Fruit fly (Drosophila melanogaster) whole organism, embryonic: ENCODE measurements around the gene Pvf1.
A peak's percentile ranks its signal among the peaks of the same experiment; 100 is the strongest.

Experiments used
- Antp ChIP-seq: fragments of 200-800 bp; sonication (Bioruptor generic); optimal IDR thresholded peaks from 3 replicates; lab custom pipeline; 2016; ENCODE audit warnings: missing biosample characterization, missing genetic modification characterization
- Bgb ChIP-seq: fragments of 200-800 bp; sonication (Bioruptor generic); IDR thresholded peaks from 2 replicates; pipeline ENCODE4 v1.3.6; 2022; ENCODE audit warnings: missing biosample characterization, missing genetic modification characterization; ENCODE audit not compliant: partially characterized antibody
- CG10267 ChIP-seq: fragments of 200-800 bp; sonication (Bioruptor generic); optimal IDR thresholded peaks from 2 replicates; lab custom pipeline; 2018; ENCODE audit warnings: missing biosample characterization, mild to moderate bottlenecking, missing genetic modification characterization, moderate library complexity
- CG10654 ChIP-seq: fragments of 200-800 bp; sonication (Bioruptor generic); optimal IDR thresholded peaks from 2 replicates; lab custom pipeline; 2016; ENCODE audit warnings: missing biosample characterization, missing genetic modification characterization
- CG14860 ChIP-seq: fragments of 200-800 bp; sonication (Bioruptor generic); IDR thresholded peaks from 3 replicates; pipeline ENCODE4 v1.3.6; 2022; ENCODE audit warnings: missing biosample characterization, missing genetic modification characterization; ENCODE audit not compliant: partially characterized antibody
- CG15514 ChIP-seq: fragments of 200-800 bp; sonication (Bioruptor generic); optimal IDR thresholded peaks from 3 replicates; lab custom pipeline; 2017; ENCODE audit warnings: missing biosample characterization, missing genetic modification characterization, mild to moderate bottlenecking, moderate library complexity, missing genetic modification reagents
- CG1603 ChIP-seq: fragments of 200-800 bp; sonication (Bioruptor generic); optimal IDR thresholded peaks from 2 replicates; lab custom pipeline; 2019; ENCODE audit warnings: missing biosample characterization, mild to moderate bottlenecking, missing genetic modification characterization, moderate library complexity
- CG16813 ChIP-seq: fragments of 200-800 bp; sonication (Bioruptor generic); IDR thresholded peaks from 3 replicates; pipeline ENCODE4 v1.3.6; 2022; ENCODE audit warnings: missing biosample characterization, missing genetic modification characterization; ENCODE audit not compliant: partially characterized antibody
- CG17186 ChIP-seq: fragments of 200-800 bp; sonication (Bioruptor generic); optimal IDR thresholded peaks from 3 replicates; lab custom pipeline; 2017; ENCODE audit warnings: missing biosample characterization, missing genetic modification reagents, missing genetic modification characterization
- CG2116 ChIP-seq: fragments of 200-800 bp; sonication (Bioruptor generic); optimal IDR thresholded peaks from 3 replicates; lab custom pipeline; 2018; ENCODE audit warnings: missing biosample characterization, mild to moderate bottlenecking, missing genetic modification characterization
- CG2129 ChIP-seq: fragments of 200-800 bp; sonication (Bioruptor generic); IDR thresholded peaks from 2 replicates; pipeline ENCODE4 v1.3.6; 2022; ENCODE audit warnings: missing biosample characterization, missing genetic modification characterization; ENCODE audit not compliant: partially characterized antibody
- CG33557 ChIP-seq: fragments of 200-800 bp; sonication (Bioruptor generic); optimal IDR thresholded peaks from 2 replicates; lab custom pipeline; 2019; ENCODE audit warnings: missing biosample characterization, mild to moderate bottlenecking, missing genetic modification characterization, moderate library complexity
- CG34224 ChIP-seq: fragments of 200-800 bp; sonication (Bioruptor generic); IDR thresholded peaks from 3 replicates; pipeline ENCODE4 v1.3.6; 2022; ENCODE audit warnings: missing biosample characterization, missing genetic modification characterization; ENCODE audit not compliant: partially characterized antibody
- CG34422 ChIP-seq: fragments of 200-800 bp; sonication (Bioruptor generic); IDR thresholded peaks from 3 replicates; pipeline ENCODE4 v1.3.6; 2022; ENCODE audit warnings: missing biosample characterization, missing genetic modification characterization
- CG3847 ChIP-seq: fragments of 200-800 bp; sonication (Bioruptor generic); IDR thresholded peaks from 2 replicates; pipeline ENCODE4 v1.3.6; 2022; ENCODE audit warnings: missing biosample characterization, missing genetic modification characterization
- CG4424 ChIP-seq: fragments of 200-800 bp; sonication (Bioruptor generic); optimal IDR thresholded peaks from 3 replicates; lab custom pipeline; 2016; ENCODE audit warnings: missing biosample characterization, missing genetic modification characterization
- CG9797 ChIP-seq: fragments of 200-800 bp; sonication (Bioruptor generic); optimal IDR thresholded peaks from 3 replicates; lab custom pipeline; 2018; ENCODE audit warnings: missing biosample characterization, mild to moderate bottlenecking, missing genetic modification characterization
- CG9817 ChIP-seq: fragments of 200-800 bp; sonication (Bioruptor generic); optimal IDR thresholded peaks from 2 replicates; lab custom pipeline; 2018; ENCODE audit warnings: missing biosample characterization, mild to moderate bottlenecking, missing genetic modification characterization, moderate library complexity
- CoRest ChIP-seq: fragments of 200-800 bp; sonication (Bioruptor generic); optimal IDR thresholded peaks from 3 replicates; lab custom pipeline; 2018; ENCODE audit warnings: missing biosample characterization, mild to moderate bottlenecking, missing genetic modification characterization, moderate library complexity
- Dad ChIP-seq: fragments of 200-800 bp; sonication (Bioruptor generic); optimal IDR thresholded peaks from 3 replicates; lab custom pipeline; 2016; ENCODE audit warnings: missing biosample characterization, missing genetic modification characterization
- Doc3 ChIP-seq: fragments of 200-800 bp; sonication (Bioruptor generic); IDR thresholded peaks from 3 replicates; pipeline ENCODE4 v1.3.6; 2022; ENCODE audit warnings: missing biosample characterization, missing genetic modification characterization; ENCODE audit not compliant: partially characterized antibody
- HLH4C ChIP-seq: fragments of 200-800 bp; sonication (Bioruptor generic); IDR thresholded peaks from 3 replicates; pipeline ENCODE4 v1.3.6; 2022; ENCODE audit warnings: missing biosample characterization, missing genetic modification characterization; ENCODE audit not compliant: partially characterized antibody
- HmgZ ChIP-seq: fragments of 200-800 bp; sonication (Bioruptor generic); optimal IDR thresholded peaks from 2 replicates; lab custom pipeline; 2018; ENCODE audit warnings: missing biosample characterization, mild to moderate bottlenecking, missing genetic modification characterization
- Lhr ChIP-seq: fragments of 200-800 bp; sonication (Bioruptor generic); optimal IDR thresholded peaks from 3 replicates; lab custom pipeline; 2017; ENCODE audit warnings: mild to moderate bottlenecking, missing biosample characterization, missing genetic modification reagents, missing genetic modification characterization
- MESR4 ChIP-seq: fragments of 200-800 bp; sonication (Bioruptor generic); optimal IDR thresholded peaks from 2 replicates; lab custom pipeline; 2018; ENCODE audit warnings: missing biosample characterization, mild to moderate bottlenecking, missing genetic modification characterization, moderate library complexity
- Mes4 ChIP-seq: fragments of 200-800 bp; sonication (Bioruptor generic); optimal IDR thresholded peaks from 2 replicates; lab custom pipeline; 2016; ENCODE audit warnings: missing biosample characterization, missing genetic modification characterization
- Pdp1 ChIP-seq, 2 experiments: fragments of 200-800 bp; sonication (Bioruptor generic); optimal IDR thresholded peaks; 3 replicates each; lab custom pipeline; 2016; ENCODE audit warnings: missing biosample characterization in 2 of 2, missing genetic modification characterization in 2 of 2, mild to moderate bottlenecking in 1 of 2, moderate library complexity in 1 of 2
- Rfx ChIP-seq: fragments of 200-800 bp; sonication (Bioruptor generic); IDR thresholded peaks from 2 replicates; pipeline ENCODE4 v1.3.6; 2022; ENCODE audit warnings: missing biosample characterization, missing genetic modification characterization
- Rx ChIP-seq: fragments of 200-800 bp; sonication (Bioruptor generic); IDR thresholded peaks from 2 replicates; pipeline ENCODE4 v1.3.6; 2022; ENCODE audit warnings: missing biosample characterization, missing genetic modification characterization
- Ssrp ChIP-seq: fragments of 200-800 bp; sonication (Bioruptor generic); optimal IDR thresholded peaks from 2 replicates; lab custom pipeline; 2018; ENCODE audit warnings: missing biosample characterization, mild to moderate bottlenecking, missing genetic modification characterization, moderate library complexity
- Xbp1 ChIP-seq: fragments of 200-800 bp; sonication (Bioruptor generic); optimal IDR thresholded peaks from 3 replicates; lab custom pipeline; 2016; ENCODE audit warnings: missing biosample characterization, mild to moderate bottlenecking, missing genetic modification characterization
- ato ChIP-seq: fragments of 200-800 bp; sonication (Bioruptor generic); IDR thresholded peaks from 2 replicates; pipeline ENCODE4 v1.3.6; 2022; ENCODE audit warnings: missing biosample characterization, missing genetic modification characterization; ENCODE audit not compliant: partially characterized antibody
- chinmo ChIP-seq: fragments of 200-800 bp; sonication (Bioruptor generic); IDR thresholded peaks from 4 replicates; pipeline ENCODE4 v1.3.6; 2022; ENCODE audit warnings: missing biosample characterization, missing genetic modification characterization; ENCODE audit not compliant: partially characterized antibody
- dmrt99B ChIP-seq: fragments of 200-800 bp; sonication (Bioruptor generic); optimal IDR thresholded peaks from 2 replicates; lab custom pipeline; 2018; ENCODE audit warnings: missing biosample characterization, mild to moderate bottlenecking, missing genetic modification characterization, moderate library complexity
- emc ChIP-seq: fragments of 200-800 bp; sonication (Bioruptor generic); optimal IDR thresholded peaks from 2 replicates; lab custom pipeline; 2016; ENCODE audit warnings: missing biosample characterization, missing genetic modification characterization
- gfzf ChIP-seq: fragments of 200-800 bp; sonication (Bioruptor generic); optimal IDR thresholded peaks from 2 replicates; lab custom pipeline; 2016; ENCODE audit warnings: missing biosample characterization, mild to moderate bottlenecking, missing genetic modification characterization, moderate library complexity
- ind ChIP-seq: fragments of 200-800 bp; sonication (Bioruptor generic); optimal IDR thresholded peaks from 3 replicates; lab custom pipeline; 2016; ENCODE audit warnings: missing biosample characterization, missing genetic modification characterization
- inv ChIP-seq: fragments of 200-800 bp; sonication (Bioruptor generic); IDR thresholded peaks from 2 replicates; pipeline ENCODE4 v1.3.6; 2022; ENCODE audit warnings: missing biosample characterization, missing genetic modification characterization; ENCODE audit not compliant: partially characterized antibody
- nmo ChIP-seq: fragments of 200-800 bp; sonication (Bioruptor generic); optimal IDR thresholded peaks from 2 replicates; lab custom pipeline; 2018; ENCODE audit warnings: missing biosample characterization, mild to moderate bottlenecking, missing genetic modification characterization, moderate library complexity
- peb ChIP-seq: fragments of 200-800 bp; sonication (Bioruptor generic); IDR thresholded peaks from 2 replicates; pipeline ENCODE4 v1.3.6; 2022; ENCODE audit warnings: missing biosample characterization, missing genetic modification characterization
- pzg ChIP-seq: fragments of 200-800 bp; sonication (Bioruptor generic); optimal IDR thresholded peaks from 3 replicates; lab custom pipeline; 2018; ENCODE audit warnings: missing biosample characterization, mild to moderate bottlenecking, missing genetic modification characterization, moderate library complexity
- rib ChIP-seq: fragments of 200-800 bp; sonication (Bioruptor generic); IDR thresholded peaks from 2 replicates; pipeline ENCODE4 v1.3.6; 2022; ENCODE audit warnings: missing biosample characterization, missing genetic modification characterization
- row ChIP-seq: fragments of 200-800 bp; sonication (Bioruptor generic); IDR thresholded peaks from 3 replicates; pipeline ENCODE4 v1.3.6; 2022; ENCODE audit warnings: missing biosample characterization, missing genetic modification characterization
- sens-2 ChIP-seq: fragments of 200-800 bp; sonication (Bioruptor generic); IDR thresholded peaks from 2 replicates; pipeline ENCODE4 v1.3.6; 2022; ENCODE audit warnings: missing biosample characterization, missing genetic modification characterization
- sim ChIP-seq: fragments of 200-800 bp; sonication (Bioruptor generic); IDR thresholded peaks from 2 replicates; pipeline ENCODE4 v1.3.6; 2022; ENCODE audit warnings: missing biosample characterization, missing genetic modification characterization
- unpg ChIP-seq: fragments of 200-800 bp; sonication (Bioruptor generic); optimal IDR thresholded peaks from 3 replicates; lab custom pipeline; 2018; ENCODE audit warnings: missing biosample characterization, mild to moderate bottlenecking, missing genetic modification characterization, moderate library complexity
- vnd ChIP-seq: fragments of 200-800 bp; sonication (Bioruptor generic); IDR thresholded peaks from 3 replicates; pipeline ENCODE4 v1.3.6; 2022; ENCODE audit warnings: missing biosample characterization, missing genetic modification characterization; ENCODE audit not compliant: partially characterized antibody
- vvl ChIP-seq: fragments of 200-800 bp; sonication (Bioruptor generic); IDR thresholded peaks from 2 replicates; pipeline ENCODE4 v1.3.6; 2022; ENCODE audit warnings: missing biosample characterization, missing genetic modification characterization

The Pvf1 gene

DNA sequence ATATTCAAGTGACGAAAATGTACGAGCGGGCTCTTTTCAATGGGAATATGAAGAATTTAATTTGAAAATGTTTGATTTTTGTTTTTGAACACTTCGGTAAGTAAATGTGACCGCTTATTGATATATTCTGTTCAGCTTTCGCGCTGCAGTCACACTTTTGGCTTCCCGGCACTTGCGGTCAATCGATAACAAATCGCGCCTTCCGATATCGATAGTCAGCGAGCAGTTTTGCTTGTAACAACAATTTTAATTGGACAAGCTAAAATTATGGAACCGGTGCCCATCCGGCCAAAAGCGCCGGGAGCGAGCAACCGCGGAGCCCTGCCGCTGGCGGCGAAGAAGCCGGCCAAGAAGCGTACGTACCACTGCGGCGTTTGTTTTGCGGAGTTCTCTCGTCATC is 2.1 kb upstream of the Pvf1 start, which contains the start of gene CG7101 (continued):
- TF ChIP-seq chinmo (GFP tag; lab: Robert Waterston, UW) (0 out of 4 replicates have a peak, but pooled peaks have one; percentile 76), CG16813 (peak; percentile 57), CG9817 (no peak), unpg (GFP tag; lab: Kevin White, UChicago) (no peak), CG10654 (no peak), CG10267 (tag; lab: Kevin White, UChicago) (peak; percentile 27), Pdp1 (GFP tag; optimal IDR thresholded peaks at IDR 0.05; lab: Kevin White, UChicago) (peak in 1 of 2 experiments; percentile 37), Xbp1 (GFP tag; lab: Kevin White, UChicago) (peak; percentile 3), HmgZ (tag; lab: Kevin White, UChicago) (no peak), CG3847 (GFP tag; lab: Robert Waterston, UW) (peak; percentile 42; the same call in 1 of the 2 replicates), vvl (GFP tag; lab: Robert Waterston, UW) (0 out of 2 replicates have a peak, but pooled peaks have one; percentile 14), MESR4 (GFP tag; lab: Kevin White, UChicago) (peak; percentile 48), CG2116 (GFP tag; lab: Kevin White, UChicago) (peak; percentile 55), row (GFP tag; lab: Robert Waterston, UW) (peak; percentile 31; the same call in 1 of the 3 replicates), CG14860 (peak; percentile 62), Dad (no peak), vnd (peak; percentile 57), CG2129 (GFP tag; lab: Robert Waterston, UW) (no peak), peb (GFP tag; lab: Robert Waterston, UW) (no peak), CG17186 (GFP tag; lab: Kevin White, UChicago) (peak; percentile 46), dmrt99B (tag; lab: Kevin White, UChicago) (no peak), HLH4C (peak; percentile 79), sens-2 (GFP tag; lab: Robert Waterston, UW) (no peak), gfzf (peak; percentile 70), inv (GFP tag; lab: Robert Waterston, UW) (peak; percentile 52), rib (GFP tag; lab: Robert Waterston, UW) (0 out of 2 replicates have a peak, but pooled peaks have one; percentile 17), Mes4 (GFP tag; lab: Kevin White, UChicago) (no peak), sim (GFP tag; lab: Robert Waterston, UW) (no peak), CG33557 (no peak), CG9797 (GFP tag; lab: Kevin White, UChicago) (peak; percentile 72), pzg (GFP tag; lab: Kevin White, UChicago) (peak; percentile 66), CoRest (tag; lab: Kevin White, UChicago) (peak; percentile 19), Doc3 (GFP tag; lab: Robert Waterston, UW) (peak; percentile 47; the same call in 2 of the 3 replicates), emc (no peak), Rfx (peak; percentile 21; the same call in 1 of the 2 replicates), CG34224 (GFP tag; lab: Robert Waterston, UW) (peak; percentile 73; the same call in 2 of the 3 replicates), Bgb (GFP tag; lab: Robert Waterston, UW) (peak; percentile 79), ind (no peak), Ssrp (no peak), CG1603 (tag; lab: Kevin White, UChicago) (peak; percentile 59), Rx (GFP tag; lab: Robert Waterston, UW) (no peak), CG15514 (GFP tag; lab: Kevin White, UChicago) (peak; percentile 55), CG34422 (GFP tag; lab: Robert Waterston, UW) (peak; percentile 89), nmo (GFP tag; lab: Kevin White, UChicago) (peak; percentile 2), Lhr (GFP tag; lab: Kevin White, UChicago) (peak; percentile 55), CG4424 (no peak), Antp (GFP tag; lab: Kevin White, UChicago) (no peak), ato (GFP tag; lab: Robert Waterston, UW) (peak; percentile 72)
